Worm (Caenorhabditis elegans) whole organism, young adult: ENCODE results near the gene C33H5.2.

Experiments used
- B0019.2 ChIP-seq: fragments of 200-800 bp; sonication (Bioruptor generic); conservative IDR thresholded peaks from 2 replicates; pipeline ENCODE4 v1.3.6; 2022; ENCODE audit warnings: missing genetic modification reagents, missing genetic modification characterization, missing compliant biosample characterization
- B0035.1 ChIP-seq: sonication (generic microtip); optimal IDR thresholded peaks from 2 replicates; lab custom pipeline; 2016; ENCODE audit warnings: missing genetic modification characterization, mild to moderate bottlenecking, missing compliant biosample characterization, missing genotype, missing genetic modification reagents
- D2030.7 ChIP-seq: fragments of 200-800 bp; sonication (Bioruptor generic); IDR thresholded peaks from 2 replicates; pipeline ENCODE4 v1.3.6; 2022; ENCODE audit warnings: missing genetic modification reagents, missing genetic modification characterization, missing compliant biosample characterization
- F22D6.2 ChIP-seq: sonication (generic microtip); optimal IDR thresholded peaks from 2 replicates; lab custom pipeline; 2016; ENCODE audit warnings: mild to moderate bottlenecking, missing genetic modification characterization, missing compliant biosample characterization
- F52B5.7 ChIP-seq: sonication (generic microtip); optimal IDR thresholded peaks from 2 replicates; lab custom pipeline; 2016; ENCODE audit warnings: mild to moderate bottlenecking, missing genetic modification characterization, missing compliant biosample characterization
- F55B11.4 ChIP-seq: sonication (generic microtip); optimal IDR thresholded peaks from 2 replicates; lab custom pipeline; 2016; ENCODE audit warnings: missing compliant biosample characterization, missing genetic modification characterization, borderline replicate concordance; ENCODE audit not compliant: insufficient read depth
- K12H6.12 ChIP-seq: fragments of 200-800 bp; sonication (Bioruptor generic); optimal IDR thresholded peaks from 2 replicates; lab custom pipeline; 2018; ENCODE audit warnings: mild to moderate bottlenecking, missing genetic modification characterization, missing compliant biosample characterization
- Y56A3A.18 ChIP-seq: fragments of 200-800 bp; sonication (Bioruptor generic); IDR thresholded peaks from 2 replicates; pipeline ENCODE4 v1.3.6; 2022; ENCODE audit warnings: missing genetic modification reagents, missing genetic modification characterization, missing compliant biosample characterization
- Y79H2A.3 ChIP-seq: fragments of 200-800 bp; sonication (Bioruptor generic); conservative IDR thresholded peaks from 2 replicates; pipeline ENCODE4 v1.3.6; 2022; ENCODE audit warnings: missing genetic modification reagents, missing genetic modification characterization, missing compliant biosample characterization
- ZK185.1 ChIP-seq: sonication (generic microtip); optimal IDR thresholded peaks from 2 replicates; lab custom pipeline; 2016; ENCODE audit warnings: mild to moderate bottlenecking, missing genetic modification characterization, missing compliant biosample characterization; ENCODE audit not compliant: poor library complexity, severe bottlenecking
- akir-1 ChIP-seq: fragments of 200-800 bp; sonication (Bioruptor generic); optimal IDR thresholded peaks from 2 replicates; lab custom pipeline; 2018; ENCODE audit warnings: mild to moderate bottlenecking, missing genetic modification characterization, moderate library complexity, missing compliant biosample characterization
- aptf-3 ChIP-seq: fragments of 200-800 bp; sonication (Bioruptor generic); IDR thresholded peaks from 2 replicates; pipeline ENCODE4 v1.3.6; 2022; ENCODE audit warnings: missing genetic modification characterization, missing compliant biosample characterization
- attf-6 ChIP-seq: fragments of 200-800 bp; sonication (Bioruptor generic); IDR thresholded peaks from 2 replicates; pipeline ENCODE4 v1.3.6; 2022; ENCODE audit warnings: missing genetic modification reagents, missing genetic modification characterization, missing compliant biosample characterization
- bed-2 ChIP-seq: fragments of 200-800 bp; sonication (Bioruptor generic); IDR thresholded peaks from 2 replicates; pipeline ENCODE4 v1.3.6; 2022; ENCODE audit warnings: missing genetic modification reagents, missing genetic modification characterization, missing compliant biosample characterization
- ceh-27 ChIP-seq: fragments of 200-800 bp; sonication (Bioruptor generic); optimal IDR thresholded peaks from 2 replicates; lab custom pipeline; 2018; ENCODE audit warnings: mild to moderate bottlenecking, missing genetic modification characterization, moderate library complexity, missing compliant biosample characterization
- ceh-40 ChIP-seq: fragments of 200-800 bp; sonication (Bioruptor generic); IDR thresholded peaks from 2 replicates; pipeline ENCODE4 v1.3.6; 2022; ENCODE audit warnings: missing genetic modification characterization, missing compliant biosample characterization
- ceh-79 ChIP-seq: sonication (generic microtip); optimal IDR thresholded peaks from 2 replicates; lab custom pipeline; 2017; ENCODE audit warnings: mild to moderate bottlenecking, missing genetic modification characterization, missing compliant biosample characterization
- ceh-91 ChIP-seq: fragments of 200-800 bp; sonication (Bioruptor generic); IDR thresholded peaks from 2 replicates; pipeline ENCODE4 v1.3.6; 2022; ENCODE audit warnings: missing genetic modification reagents, missing genetic modification characterization, missing compliant biosample characterization
- dpl-1 ChIP-seq: fragments of 150-350 bp; optimal IDR thresholded peaks from 2 replicates; lab custom pipeline; 2014; ENCODE audit warnings: missing biosample characterization, missing genetic modification reagents, missing genetic modification characterization
- egl-44 ChIP-seq: fragments of 200-800 bp; sonication (Bioruptor generic); IDR thresholded peaks from 2 replicates; pipeline ENCODE4 v1.3.6; 2022; ENCODE audit warnings: missing genetic modification reagents, missing genetic modification characterization, missing compliant biosample characterization
- ets-4 ChIP-seq: fragments of 200-800 bp; sonication (Bioruptor generic); optimal IDR thresholded peaks from 2 replicates; lab custom pipeline; 2018; ENCODE audit warnings: mild to moderate bottlenecking, missing genetic modification characterization, missing compliant biosample characterization
- hmg-20 ChIP-seq: fragments of 200-800 bp; sonication (Bioruptor generic); IDR thresholded peaks from 2 replicates; pipeline ENCODE4 v1.3.6; 2022; ENCODE audit warnings: missing genetic modification reagents, missing genetic modification characterization, missing compliant biosample characterization
- hrde-1 ChIP-seq: sonication (generic microtip); optimal IDR thresholded peaks from 2 replicates; lab custom pipeline; 2016; ENCODE audit warnings: missing genetic modification characterization, mild to moderate bottlenecking, missing compliant biosample characterization, moderate library complexity, missing genotype, missing genetic modification reagents, borderline replicate concordance
- lag-1 ChIP-seq: fragments of 200-800 bp; sonication (Bioruptor generic); IDR thresholded peaks from 2 replicates; pipeline ENCODE4 v1.3.6; 2022; ENCODE audit warnings: missing genetic modification reagents, missing genetic modification characterization, missing compliant biosample characterization
- let-607 ChIP-seq, 2 experiments: fragments of 200-800 bp in 1 of 2; sonication (Bioruptor generic) in 1 of 2; sonication (generic microtip) in 1 of 2; optimal IDR thresholded peaks; 2 replicates each; lab custom pipeline; 2016 to 2018; ENCODE audit warnings: mild to moderate bottlenecking in 2 of 2, missing compliant biosample characterization in 2 of 2, missing genetic modification characterization in 2 of 2, moderate library complexity in 2 of 2, missing genotype in 1 of 2
- lir-1 ChIP-seq: fragments of 200-800 bp; sonication (Bioruptor generic); conservative IDR thresholded peaks from 2 replicates; pipeline ENCODE4 v1.3.6; 2022; ENCODE audit warnings: missing genetic modification reagents, missing genetic modification characterization, missing compliant biosample characterization
- madf-10 ChIP-seq: sonication (generic microtip); optimal IDR thresholded peaks from 2 replicates; lab custom pipeline; 2016; ENCODE audit warnings: mild to moderate bottlenecking, missing genetic modification characterization, missing compliant biosample characterization
- madf-3 ChIP-seq: fragments of 200-800 bp; sonication (Bioruptor generic); IDR thresholded peaks from 2 replicates; pipeline ENCODE4 v1.3.6; 2022; ENCODE audit warnings: missing genetic modification reagents, missing genetic modification characterization, missing compliant biosample characterization
- madf-6 ChIP-seq: fragments of 200-800 bp; sonication (Bioruptor generic); IDR thresholded peaks from 2 replicates; pipeline ENCODE4 v1.3.6; 2022; ENCODE audit warnings: missing genetic modification reagents, missing genetic modification characterization, missing compliant biosample characterization
- madf-8 ChIP-seq: fragments of 200-800 bp; sonication (Bioruptor generic); conservative IDR thresholded peaks from 2 replicates; pipeline ENCODE4 v1.3.6; 2022; ENCODE audit warnings: missing genetic modification reagents, missing genetic modification characterization, missing compliant biosample characterization
- mes-4 ChIP-seq: sonication (generic microtip); optimal IDR thresholded peaks from 2 replicates; lab custom pipeline; 2016; ENCODE audit warnings: missing genotype, missing genetic modification characterization, missing compliant biosample characterization
- nfya-1 ChIP-seq: sonication (generic microtip); optimal IDR thresholded peaks from 2 replicates; lab custom pipeline; 2017; ENCODE audit warnings: antibody characterized with exemption, missing compliant biosample characterization, missing genetic modification characterization, borderline replicate concordance; ENCODE audit not compliant: insufficient read depth
- nfya-2 ChIP-seq: fragments of 200-800 bp; sonication (Bioruptor generic); IDR thresholded peaks from 2 replicates; pipeline ENCODE4 v1.3.6; 2022; ENCODE audit warnings: missing genetic modification reagents, missing genetic modification characterization, missing compliant biosample characterization
- nfyb-1 ChIP-seq: fragments of 200-800 bp; sonication (Bioruptor generic); IDR thresholded peaks from 2 replicates; pipeline ENCODE4 v1.3.6; 2022; ENCODE audit warnings: missing genetic modification reagents, missing genetic modification characterization, missing compliant biosample characterization
- nhr-179 ChIP-seq: sonication (generic microtip); optimal IDR thresholded peaks from 2 replicates; lab custom pipeline; 2016; ENCODE audit warnings: mild to moderate bottlenecking, missing genetic modification characterization, missing compliant biosample characterization
- pbrm-1 ChIP-seq: fragments of 200-800 bp; sonication (Bioruptor generic); IDR thresholded peaks from 2 replicates; pipeline ENCODE4 v1.3.6; 2022; ENCODE audit warnings: missing genetic modification reagents, missing genetic modification characterization, missing compliant biosample characterization
- rec-8 ChIP-seq, 2 experiments: sonication (generic microtip); optimal IDR thresholded peaks; 2 replicates each; lab custom pipeline; 2016; ENCODE audit warnings: mild to moderate bottlenecking in 2 of 2, missing genetic modification characterization in 2 of 2, missing genetic modification reagents in 2 of 2, missing genotype in 2 of 2, missing biosample characterization in 1 of 2, missing compliant biosample characterization in 1 of 2, moderate library complexity in 1 of 2
- repo-1 ChIP-seq: sonication (generic microtip); optimal IDR thresholded peaks from 2 replicates; lab custom pipeline; 2017; ENCODE audit warnings: mild to moderate bottlenecking, missing genetic modification characterization, missing compliant biosample characterization
- sea-2 ChIP-seq: fragments of 200-800 bp; sonication (Bioruptor generic); IDR thresholded peaks from 2 replicates; pipeline ENCODE4 v1.3.6; 2022; ENCODE audit warnings: missing genetic modification characterization, missing compliant biosample characterization
- snpc-1.1 ChIP-seq: sonication (generic microtip); optimal IDR thresholded peaks from 2 replicates; lab custom pipeline; 2017; ENCODE audit warnings: missing genetic modification characterization, mild to moderate bottlenecking, missing compliant biosample characterization, antibody characterized with exemption, moderate library complexity, missing genotype, missing genetic modification reagents; ENCODE audit not compliant: insufficient read depth
- snpc-1.3 ChIP-seq: sonication (generic microtip); optimal IDR thresholded peaks from 2 replicates; lab custom pipeline; 2017; ENCODE audit warnings: missing genetic modification characterization, mild to moderate bottlenecking, missing compliant biosample characterization, antibody characterized with exemption, moderate library complexity, missing genotype, missing genetic modification reagents; ENCODE audit not compliant: insufficient read depth
- snpc-4 ChIP-seq, 5 experiments: fragments of 150-350 bp in 1 of 5; sonication (generic microtip) in 4 of 5; optimal IDR thresholded peaks; 2 replicates each; lab custom pipeline; 2014 to 2018; ENCODE audit warnings: missing genetic modification characterization in 5 of 5, missing biosample characterization in 3 of 5, antibody characterized with exemption in 2 of 5, mild to moderate bottlenecking in 2 of 5, missing compliant biosample characterization in 2 of 5, missing genotype in 2 of 5, moderate library complexity in 2 of 5, missing genetic modification reagents in 1 of 5
- somi-1 ChIP-seq: fragments of 200-800 bp; sonication (Bioruptor generic); optimal IDR thresholded peaks from 2 replicates; lab custom pipeline; 2018; ENCODE audit warnings: mild to moderate bottlenecking, missing genetic modification characterization, missing compliant biosample characterization
- tbp1 ChIP-seq: fragments of 200-800 bp; sonication (Bioruptor generic); optimal IDR thresholded peaks from 2 replicates; lab custom pipeline; 2018; ENCODE audit warnings: mild to moderate bottlenecking, missing genetic modification characterization, missing compliant biosample characterization
- unc-62 ChIP-seq: fragments of 150-350 bp; optimal IDR thresholded peaks from 2 replicates; lab custom pipeline; 2014; ENCODE audit warnings: missing biosample characterization, missing genetic modification reagents, missing genetic modification characterization
- ztf-26 ChIP-seq: sonication (generic microtip); optimal IDR thresholded peaks from 2 replicates; lab custom pipeline; 2017; ENCODE audit warnings: missing genetic modification characterization, missing compliant biosample characterization

C33H5.2 gene

DNA sequence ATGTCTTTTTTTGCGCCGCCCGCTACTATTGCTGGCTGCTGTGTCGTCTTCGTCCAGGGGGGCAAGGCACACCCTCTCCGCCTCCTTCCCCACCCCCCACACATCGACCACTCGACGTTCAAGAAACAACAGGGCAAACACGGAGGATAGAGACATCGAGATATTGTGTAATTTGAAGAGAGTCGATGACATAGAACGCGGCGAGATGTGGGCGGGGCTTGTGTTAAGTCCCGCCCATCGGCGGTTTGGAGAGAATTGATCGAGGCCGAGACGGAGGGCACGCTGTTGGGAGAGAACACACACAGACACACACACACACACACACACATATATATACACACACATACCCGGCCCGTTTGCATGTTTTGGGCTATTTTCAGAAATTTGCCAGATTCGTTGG lies 40.7 kb downstream of the C33H5.2 start (continued):
- TF ChIP-seq snpc-4 (GFP tag; optimal IDR thresholded peaks at IDR 0.05; lab: Kevin White, UChicago) (no peak), snpc-4 (tag; optimal IDR thresholded peaks at IDR 0.05; lab: Kevin White, UChicago) (peak in 3 of 4 experiments; percentile 15 to 63 (median 54)), tbp1 (GFP tag; lab: Kevin White, UChicago) (peak; percentile 30), Y79H2A.3 (GFP tag; lab: Robert Waterston, UW) (no peak), snpc-1.1 (tag; lab: Kevin White, UChicago) (no peak), B0035.1 (tag; lab: Kevin White, UChicago) (no peak), K12H6.12 (tag; lab: Kevin White, UChicago) (peak; percentile 79), madf-8 (GFP tag; lab: Robert Waterston, UW) (no peak), sea-2 (GFP tag; lab: Robert Waterston, UW) (no peak), egl-44 (GFP tag; lab: Robert Waterston, UW) (0 out of 2 replicates have a peak, but pooled peaks have one; percentile 21), nfya-2 (no peak), Y56A3A.18 (GFP tag; lab: Robert Waterston, UW) (peak; percentile 59; the same call in 1 of the 2 replicates), dpl-1 (GFP tag; lab: Kevin White, UChicago) (no peak), ceh-79 (tag; lab: Kevin White, UChicago) (no peak), nfyb-1 (0 out of 2 replicates have a peak, but pooled peaks have one; percentile 56), lag-1 (GFP tag; lab: Robert Waterston, UW) (no peak), somi-1 (peak; percentile 5), madf-6 (GFP tag; lab: Robert Waterston, UW) (no peak), ceh-40 (GFP tag; lab: Robert Waterston, UW) (no peak), akir-1 (GFP tag; lab: Kevin White, UChicago) (no peak), ZK185.1 (tag; lab: Kevin White, UChicago) (peak; percentile 27), unc-62 (GFP tag; lab: Kevin White, UChicago) (no peak), madf-3 (GFP tag; lab: Robert Waterston, UW) (no peak), attf-6 (no peak), madf-10 (tag; lab: Kevin White, UChicago) (peak; percentile 48), snpc-1.3 (no peak), ztf-26 (tag; lab: Kevin White, UChicago) (peak; percentile 69), ceh-91 (GFP tag; lab: Robert Waterston, UW) (no peak), lir-1 (GFP tag; lab: Robert Waterston, UW) (no peak), mes-4 (tag; lab: Kevin White, UChicago) (no peak), F55B11.4 (no peak), nfya-1 (tag; lab: Kevin White, UChicago) (no peak), ceh-27 (GFP tag; lab: Kevin White, UChicago) (peak; percentile 82), hrde-1 (tag; lab: Kevin White, UChicago) (no peak), hmg-20 (GFP tag; lab: Robert Waterston, UW) (no peak), let-607 (tag; optimal IDR thresholded peaks at IDR 0.05; lab: Kevin White, UChicago) (peak in 1 of 2 experiments; percentile 38), F22D6.2 (tag; lab: Kevin White, UChicago) (no peak), D2030.7 (GFP tag; lab: Robert Waterston, UW) (no peak), repo-1 (tag; lab: Kevin White, UChicago) (peak; percentile 71), pbrm-1 (peak; percentile 55), nhr-179 (no peak), F52B5.7 (tag; lab: Kevin White, UChicago) (peak; percentile 78), rec-8 (tag; optimal IDR thresholded peaks at IDR 0.05; lab: Kevin White, UChicago) (no peak), bed-2 (no peak), aptf-3 (GFP tag; lab: Robert Waterston, UW) (no peak), B0019.2 (no peak), ets-4 (GFP tag; lab: Kevin White, UChicago) (no peak)
